Fruit fly (Drosophila melanogaster) S2 (cell line): Measurements from ENCODE around the gene MED10.

Experiments
- CG8478 ChIP-seq: fragments of >200 bp; optimal IDR thresholded peaks from 2 replicates; lab custom pipeline; 2018
- CTCF ChIP-seq, 2 experiments: fragments of >200 bp; optimal IDR thresholded peaks; 2 replicates each; lab custom pipeline; 2018

DNA sequence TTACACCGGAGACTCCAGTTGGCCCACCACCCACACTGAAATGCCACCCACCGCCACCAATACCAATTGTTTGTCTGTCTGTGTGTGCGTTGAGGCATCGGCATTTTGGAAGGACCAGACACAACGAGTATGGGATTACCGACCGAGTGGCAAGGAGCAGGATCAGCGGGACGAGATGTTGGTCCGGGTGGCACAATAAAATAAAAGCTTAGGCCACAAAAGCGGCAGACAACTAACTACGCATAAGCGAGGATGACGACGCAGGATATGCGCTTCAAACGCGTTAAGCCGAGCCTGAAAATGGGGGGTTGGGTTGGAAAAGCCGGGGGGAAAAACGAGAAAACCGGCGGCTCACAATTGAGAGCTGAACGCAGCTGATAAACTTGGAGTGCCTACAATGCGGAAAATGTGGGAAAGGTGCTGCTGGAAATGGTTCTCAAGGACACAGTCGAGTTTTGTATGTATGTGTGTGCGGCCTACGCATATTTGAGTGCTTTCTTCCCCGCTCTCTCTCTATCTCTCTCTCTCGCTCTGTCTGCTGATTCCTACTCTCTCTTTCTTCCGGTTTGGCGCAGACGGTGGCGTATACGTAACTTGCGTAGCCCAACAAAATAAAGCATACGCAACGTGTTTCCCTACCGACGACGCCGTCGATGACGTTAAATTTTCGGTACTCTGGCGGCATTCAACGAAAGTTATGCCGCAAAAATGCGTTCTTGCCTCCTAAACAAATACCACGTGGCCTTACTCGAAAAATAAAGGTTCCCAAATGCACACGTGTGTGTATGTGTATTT, 39.1 kb upstream of the MED10 start:
- no peak for TF ChIP-seq CTCF (optimal IDR thresholded peaks at IDR 0.05; lab: Kevin White, UChicago)
- TF ChIP-seq CG8478 (lab: Kevin White, UChicago) = no peak
